Fruit fly (Drosophila melanogaster): ENCODE data around the gene Mnt.

Gene Mnt

DNA sequence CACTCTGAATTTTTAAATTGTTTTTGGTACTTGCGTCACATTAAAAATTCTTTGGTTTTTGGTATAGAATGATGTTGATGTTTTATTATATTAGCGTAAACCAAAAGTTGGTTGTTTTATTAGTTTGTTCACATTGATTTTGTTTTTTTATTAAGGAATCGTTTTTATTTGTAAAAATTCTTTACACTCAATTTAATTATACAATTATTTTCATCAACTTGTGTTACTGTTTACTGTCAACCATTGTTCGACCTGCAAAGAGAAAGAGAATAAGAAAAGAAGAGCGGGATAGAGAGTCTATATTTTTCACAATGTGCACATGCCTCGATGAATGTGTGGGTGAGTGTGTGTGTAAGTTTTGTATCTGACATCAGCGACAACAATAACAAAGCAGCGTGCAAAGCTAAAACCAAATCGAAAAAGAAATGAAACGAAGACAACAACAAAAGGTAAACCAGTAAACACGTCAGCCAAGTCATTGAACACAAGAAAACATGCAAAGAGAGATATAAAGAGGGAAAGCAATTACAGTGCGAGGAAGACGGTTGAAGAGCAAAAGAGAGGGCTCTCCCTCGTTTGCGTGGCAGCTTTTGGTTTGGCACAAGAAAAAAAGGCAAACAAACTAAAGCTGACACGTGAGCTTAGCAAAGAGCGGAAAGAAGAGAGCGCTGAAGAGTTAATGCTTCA lies 5.0 kb downstream of the Mnt start (continued):
- TF ChIP-seq Asciz (GFP tag; optimal IDR thresholded peaks at IDR 0.05), result no peak
- TF ChIP-seq toy (GFP tag; IDR thresholded peaks at IDR 0.05), result no peak
- TF ChIP-seq Drgx (GFP tag; IDR thresholded peaks at IDR 0.05), result 0 out of 2 replicates have a peak, but pooled peaks have one; percentile 38
- TF ChIP-seq ERR (GFP tag; optimal IDR thresholded peaks at IDR 0.05), result no peak
- TF ChIP-seq pfk (GFP tag; optimal IDR thresholded peaks at IDR 0.05), result no peak
- TF ChIP-seq tin (GFP tag; optimal IDR thresholded peaks at IDR 0.05), result no peak
- no peak for TF ChIP-seq CG4404 (GFP tag; IDR thresholded peaks at IDR 0.05)
- TF ChIP-seq CG8388 (GFP tag; optimal IDR thresholded peaks at IDR 0.05), result no peak
- no peak for TF ChIP-seq Poxn (GFP tag; IDR thresholded peaks at IDR 0.05)
- TF ChIP-seq insv (GFP tag; optimal IDR thresholded peaks at IDR 0.05), result no peak
- peak; percentile 58 for TF ChIP-seq corto (GFP tag; optimal IDR thresholded peaks at IDR 0.05)
- TF ChIP-seq CG10321 (GFP tag; IDR thresholded peaks at IDR 0.05), result no peak
- TF ChIP-seq CG31441 (GFP tag; IDR thresholded peaks at IDR 0.05), result no peak
- no peak for TF ChIP-seq tll (GFP tag; optimal IDR thresholded peaks at IDR 0.05)
- TF ChIP-seq CG3407 (GFP tag; optimal IDR thresholded peaks at IDR 0.05), result no peak
- no peak for TF ChIP-seq Usf (GFP tag; optimal IDR thresholded peaks at IDR 0.05)
- TF ChIP-seq ara (GFP tag; IDR thresholded peaks at IDR 0.05), result no peak
- no peak for TF ChIP-seq en (GFP tag; optimal IDR thresholded peaks at IDR 0.05)
- no peak for TF ChIP-seq pita (GFP tag; optimal IDR thresholded peaks at IDR 0.05)
- TF ChIP-seq gsb (GFP tag; IDR thresholded peaks at IDR 0.05), result no peak
- no peak for TF ChIP-seq ems (GFP tag; optimal IDR thresholded peaks at IDR 0.05)
- TF ChIP-seq CG9932 (GFP tag; IDR thresholded peaks at IDR 0.05), result no peak
- peak; percentile 12; the same call in 1 of the 2 replicates for TF ChIP-seq vvl (GFP tag; IDR thresholded peaks at IDR 0.05)
- no peak for TF ChIP-seq Ptx1 (GFP tag; IDR thresholded peaks at IDR 0.05)
- no peak for TF ChIP-seq scrt (GFP tag; optimal IDR thresholded peaks at IDR 0.05)
- peak; percentile 4 for TF ChIP-seq CrebB (tag; optimal IDR thresholded peaks at IDR 0.05)
- no peak for TF ChIP-seq Fer1 (GFP tag; optimal IDR thresholded peaks at IDR 0.05)
- TF ChIP-seq sd (tag; optimal IDR thresholded peaks at IDR 0.05), result peak; percentile 14
- no peak for TF ChIP-seq CG12104 (GFP tag; optimal IDR thresholded peaks at IDR 0.05)
- no peak for TF ChIP-seq Meics (GFP tag; optimal IDR thresholded peaks at IDR 0.05)
- no peak for TF ChIP-seq CG34376 (GFP tag; optimal IDR thresholded peaks at IDR 0.05)
- TF ChIP-seq sens (GFP tag), result no peak
- no peak for TF ChIP-seq jumu (GFP tag; optimal IDR thresholded peaks at IDR 0.05)
- TF ChIP-seq CG10431 (GFP tag; optimal IDR thresholded peaks at IDR 0.05), result no peak
- no peak for TF ChIP-seq Aef1 (GFP tag; IDR thresholded peaks at IDR 0.05)
- no peak for TF ChIP-seq CG7271 (tag; optimal IDR thresholded peaks at IDR 0.05)
- TF ChIP-seq ken (GFP tag; IDR thresholded peaks at IDR 0.05), result no peak
- TF ChIP-seq ac (GFP tag; optimal IDR thresholded peaks at IDR 0.05), result no peak
- peak in 1 of 2 experiments; percentile 56 for TF ChIP-seq Hr78 (GFP tag; optimal IDR thresholded peaks at IDR 0.05)
- no peak for TF ChIP-seq Hsf (GFP tag; optimal IDR thresholded peaks at IDR 0.05)
- no peak for TF ChIP-seq Max (GFP tag; optimal IDR thresholded peaks at IDR 0.05)
- peak; percentile 83 for TF ChIP-seq pros (GFP tag; optimal IDR thresholded peaks at IDR 0.05)
- no peak for TF ChIP-seq H15 (GFP tag; IDR thresholded peaks at IDR 0.05)
- no peak for TF ChIP-seq schlank (tag; optimal IDR thresholded peaks at IDR 0.05)
- no peak for TF ChIP-seq CG12071 (GFP tag; optimal IDR thresholded peaks at IDR 0.05)
- TF ChIP-seq CG3163 (GFP tag; optimal IDR thresholded peaks at IDR 0.05), result peak; percentile 99
- no peak for TF ChIP-seq CG18262 (tag; optimal IDR thresholded peaks at IDR 0.05)
- TF ChIP-seq CG11560 (tag; IDR thresholded peaks at IDR 0.05), result no peak
- no peak for TF ChIP-seq NC2α (GFP tag; optimal IDR thresholded peaks at IDR 0.05)
- TF ChIP-seq CG17385 (GFP tag; optimal IDR thresholded peaks at IDR 0.05), result peak; percentile 0
- peak; percentile 95; the same call in 3 of the 4 replicates for TF ChIP-seq chinmo (GFP tag; IDR thresholded peaks at IDR 0.05; ENCODE audit: partially characterized antibody)
